Worm (Caenorhabditis elegans): ENCODE results near the gene coq-8.

ce11 chrIII:4856109-4856508 is 7.1 kb upstream of the coq-8 start, which contains the start of gene C35D10.7:
- TF ChIP-seq hmg-4 (GFP tag; optimal IDR thresholded peaks at IDR 0.05) (no peak), F13C5.2 (tag; optimal IDR thresholded peaks at IDR 0.05) (no peak), flt-1 (GFP tag; IDR thresholded peaks at IDR 0.05) (no peak), ama-1 (optimal IDR thresholded peaks at IDR 0.05) (no peak), tbx-37 (GFP tag; conservative IDR thresholded peaks at IDR 0.05) (no peak), pes-1 (GFP tag; IDR thresholded peaks at IDR 0.05) (no peak), ets-7 (tag; optimal IDR thresholded peaks at IDR 0.05) (no peak), tra-4 (tag; optimal IDR thresholded peaks at IDR 0.05) (no peak)

Data from whole organism, early embryonic.